Worm (Caenorhabditis elegans) whole organism, L4 larva: ENCODE data around the gene R01H2.8.

ENCODE experiments used
- T20F7.1 ChIP-seq: fragments of 200-800 bp; sonication (Bioruptor generic); optimal IDR thresholded peaks from 2 replicates; lab custom pipeline; 2018; ENCODE audit warnings: mild to moderate bottlenecking, missing genetic modification characterization, missing compliant biosample characterization
- Y75B8A.6 ChIP-seq: fragments of 200-800 bp; sonication (Bioruptor generic); IDR thresholded peaks from 2 replicates; pipeline ENCODE4 v1.3.6; 2022; ENCODE audit warnings: missing genetic modification reagents, missing genetic modification characterization, missing compliant biosample characterization
- ZK546.5 ChIP-seq, 2 experiments: sonication (generic microtip); optimal IDR thresholded peaks; 2 replicates each; lab custom pipeline; 2017; ENCODE audit warnings: missing biosample characterization in 2 of 2, missing genetic modification characterization in 2 of 2
- hif-1 ChIP-seq, 2 experiments: sonication (generic microtip); optimal IDR thresholded peaks; 2 replicates each; lab custom pipeline; 2016 to 2017; ENCODE audit warnings: missing compliant biosample characterization in 2 of 2, missing genetic modification characterization in 2 of 2, missing genetic modification reagents in 2 of 2, missing genotype in 2 of 2, mild to moderate bottlenecking in 1 of 2
- lir-3 ChIP-seq: sonication (generic microtip); optimal IDR thresholded peaks from 2 replicates; lab custom pipeline; 2016; ENCODE audit warnings: mild to moderate bottlenecking, missing genetic modification characterization, missing compliant biosample characterization
- nhr-25 ChIP-seq: sonication (generic microtip); optimal IDR thresholded peaks from 2 replicates; lab custom pipeline; 2017; ENCODE audit warnings: missing genetic modification characterization, mild to moderate bottlenecking, missing compliant biosample characterization, antibody characterized with exemption, moderate library complexity, borderline replicate concordance; ENCODE audit not compliant: insufficient read depth
- unc-62 ChIP-seq, 3 experiments: fragments of 150-350 bp in 1 of 3; sonication (generic microtip); optimal IDR thresholded peaks in 2 of 3; peaks in 1 of 3; 1 replicate in 1 of 3; 2 replicates in 2 of 3; lab custom pipeline; 2014 to 2017; ENCODE audit warnings: missing biosample characterization in 3 of 3, missing genetic modification characterization in 3 of 3, missing genetic modification reagents in 3 of 3, missing genotype in 1 of 3
- vab-7 ChIP-seq: fragments of 200-800 bp; sonication (Bioruptor generic); IDR thresholded peaks from 2 replicates; pipeline ENCODE4 v1.3.6; 2022; ENCODE audit warnings: missing genetic modification reagents, missing genetic modification characterization, missing compliant biosample characterization

DNA sequence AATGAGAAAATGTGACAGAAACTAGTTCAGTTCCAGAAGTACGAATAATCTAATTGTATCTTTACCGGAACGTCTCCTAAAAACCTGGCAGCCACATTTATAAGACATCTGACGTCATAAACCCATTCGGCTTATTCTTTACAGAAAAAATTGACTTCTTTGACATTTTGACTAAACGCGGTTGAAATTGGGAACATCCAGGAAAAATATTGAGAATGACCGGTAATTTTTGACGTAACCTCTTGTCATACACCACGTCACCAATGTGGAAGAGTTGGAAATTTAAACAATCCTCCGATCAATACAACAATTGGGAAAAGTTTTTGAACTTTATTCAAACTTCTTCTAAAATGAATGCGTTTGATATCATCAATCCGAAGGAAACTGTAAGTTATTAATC lies 22.2 kb downstream of the R01H2.8 start, which contains the start of gene ZK418.2:
- TF ChIP-seq ZK546.5 (tag; optimal IDR thresholded peaks at IDR 0.05; lab: Kevin White, UChicago) (no peak), Y75B8A.6 (GFP tag; lab: Robert Waterston, UW) (no peak), unc-62 (GFP tag; optimal IDR thresholded peaks at IDR 0.05 in 1 of 2; lab: Kevin White, UChicago) (no peak), unc-62 (tag; optimal IDR thresholded peaks at IDR 0.05; lab: Kevin White, UChicago) (no peak), vab-7 (GFP tag; lab: Robert Waterston, UW) (no peak), T20F7.1 (GFP tag; lab: Kevin White, UChicago) (no peak), nhr-25 (tag; lab: Kevin White, UChicago) (no peak), lir-3 (tag; lab: Kevin White, UChicago) (no peak), hif-1 (tag; optimal IDR thresholded peaks at IDR 0.05; lab: Kevin White, UChicago) (no peak)
